Worm (Caenorhabditis elegans) whole organism, L4 larva: ENCODE data around the gene C16D2.1.

Source experiments
- F26F4.8 ChIP-seq: fragments of 200-800 bp; sonication (Bioruptor generic); conservative IDR thresholded peaks from 2 replicates; pipeline ENCODE4 v1.3.6; 2022; ENCODE audit warnings: missing genetic modification characterization, missing compliant biosample characterization
- F37D6.2 ChIP-seq: sonication (generic microtip); optimal IDR thresholded peaks from 2 replicates; lab custom pipeline; 2016; ENCODE audit warnings: mild to moderate bottlenecking, missing genetic modification characterization, missing compliant biosample characterization
- R02D3.7 ChIP-seq: fragments of 150-350 bp; sonication (generic microtip); optimal IDR thresholded peaks from 3 replicates; lab custom pipeline; 2014; ENCODE audit warnings: missing biosample characterization, missing genetic modification characterization
- T20F7.1 ChIP-seq: fragments of 200-800 bp; sonication (Bioruptor generic); optimal IDR thresholded peaks from 2 replicates; lab custom pipeline; 2018; ENCODE audit warnings: mild to moderate bottlenecking, missing genetic modification characterization, missing compliant biosample characterization
- T26A8.4 ChIP-seq: fragments of 200-800 bp; sonication (Bioruptor generic); IDR thresholded peaks from 2 replicates; pipeline ENCODE4 v1.3.6; 2022; ENCODE audit warnings: missing genetic modification characterization, missing compliant biosample characterization
- Y105C5A.15 ChIP-seq: fragments of 200-800 bp; sonication (Bioruptor generic); IDR thresholded peaks from 2 replicates; pipeline ENCODE4 v1.3.6; 2022; ENCODE audit warnings: missing genetic modification characterization, missing compliant biosample characterization
- ZK337.2 ChIP-seq: fragments of 200-800 bp; sonication (Bioruptor generic); IDR thresholded peaks from 2 replicates; pipeline ENCODE4 v1.3.6; 2022; ENCODE audit warnings: missing genetic modification reagents, missing genetic modification characterization, missing compliant biosample characterization
- ZK546.5 ChIP-seq, 2 experiments: sonication (generic microtip); optimal IDR thresholded peaks; 2 replicates each; lab custom pipeline; 2017; ENCODE audit warnings: missing biosample characterization in 2 of 2, missing genetic modification characterization in 2 of 2
- aha-1 ChIP-seq: fragments of 150-350 bp; peaks from one replicate; lab custom pipeline; 2014; ENCODE audit warnings: missing biosample characterization, missing genetic modification characterization
- aly-2 ChIP-seq: sonication (generic microtip); optimal IDR thresholded peaks from 2 replicates; lab custom pipeline; 2018; ENCODE audit warnings: missing biosample characterization, missing genetic modification characterization
- ceh-28 ChIP-seq: fragments of 150-350 bp; optimal IDR thresholded peaks from 2 replicates; lab custom pipeline; 2014; ENCODE audit warnings: missing biosample characterization, missing genetic modification reagents, missing genetic modification characterization
- ceh-32 ChIP-seq: sonication (generic microtip); optimal IDR thresholded peaks from 2 replicates; lab custom pipeline; 2016; ENCODE audit warnings: mild to moderate bottlenecking, missing genetic modification characterization, missing compliant biosample characterization; ENCODE audit not compliant: poor library complexity
- ceh-62 ChIP-seq: sonication (generic microtip); optimal IDR thresholded peaks from 2 replicates; lab custom pipeline; 2017; ENCODE audit warnings: missing biosample characterization, missing genetic modification characterization
- cey-2 ChIP-seq: sonication (generic microtip); optimal IDR thresholded peaks from 3 replicates; lab custom pipeline; 2017; ENCODE audit warnings: missing genetic modification characterization, mild to moderate bottlenecking, missing compliant biosample characterization, antibody characterized with exemption, borderline replicate concordance; ENCODE audit not compliant: insufficient read depth
- ctbp-1 ChIP-seq: fragments of 200-800 bp; sonication (Bioruptor generic); IDR thresholded peaks from 2 replicates; pipeline ENCODE4 v1.3.6; 2022; ENCODE audit warnings: missing genetic modification reagents, missing genetic modification characterization, missing compliant biosample characterization
- daf-12 ChIP-seq: fragments of 150-350 bp; optimal IDR thresholded peaks from 2 replicates; lab custom pipeline; 2014; ENCODE audit warnings: missing biosample characterization, missing genetic modification reagents, missing genetic modification characterization
- daf-16 ChIP-seq, 3 experiments: sonication (generic microtip); optimal IDR thresholded peaks; 2 replicates each; lab custom pipeline; 2016 to 2017; ENCODE audit warnings: missing genetic modification characterization in 3 of 3, missing genetic modification reagents in 3 of 3, mild to moderate bottlenecking in 2 of 3, missing compliant biosample characterization in 2 of 3, missing biosample characterization in 1 of 3, moderate library complexity in 1 of 3
- daf-8 ChIP-seq: fragments of 200-800 bp; sonication (Bioruptor generic); IDR thresholded peaks from 2 replicates; pipeline ENCODE4 v1.3.6; 2022; ENCODE audit warnings: missing genetic modification characterization, missing compliant biosample characterization
- dmd-9 ChIP-seq: fragments of 200-800 bp; sonication (Bioruptor generic); IDR thresholded peaks from 2 replicates; pipeline ENCODE4 v1.3.6; 2022; ENCODE audit warnings: missing genetic modification reagents, missing genetic modification characterization, missing compliant biosample characterization
- egl-43 ChIP-seq: fragments of 200-800 bp; sonication (Bioruptor generic); IDR thresholded peaks from 2 replicates; pipeline ENCODE4 v1.3.6; 2022; ENCODE audit warnings: missing genetic modification reagents, missing genetic modification characterization, missing compliant biosample characterization
- fos-1 ChIP-seq: fragments of 150-350 bp; optimal IDR thresholded peaks from 2 replicates; lab custom pipeline; 2014; ENCODE audit warnings: missing biosample characterization, missing genetic modification characterization
- hlh-11 ChIP-seq: fragments of 200-800 bp; sonication (Bioruptor generic); optimal IDR thresholded peaks from 2 replicates; lab custom pipeline; 2018; ENCODE audit warnings: mild to moderate bottlenecking, missing genetic modification characterization, missing compliant biosample characterization
- hlh-30 ChIP-seq: sonication (generic microtip); optimal IDR thresholded peaks from 2 replicates; lab custom pipeline; 2017; ENCODE audit warnings: antibody characterized with exemption, mild to moderate bottlenecking, missing genetic modification characterization, missing compliant biosample characterization; ENCODE audit not compliant: insufficient read depth
- lim-7 ChIP-seq: fragments of 200-800 bp; sonication (Bioruptor generic); IDR thresholded peaks from 2 replicates; pipeline ENCODE4 v1.3.6; 2022; ENCODE audit warnings: missing genetic modification characterization, missing compliant biosample characterization
- lin-1 ChIP-seq: fragments of 200-800 bp; sonication (Bioruptor generic); IDR thresholded peaks from 2 replicates; pipeline ENCODE4 v1.3.6; 2022; ENCODE audit warnings: missing genetic modification reagents, missing genetic modification characterization, missing compliant biosample characterization
- lin-13 ChIP-seq: fragments of 150-350 bp; optimal IDR thresholded peaks from 2 replicates; lab custom pipeline; 2014; ENCODE audit warnings: missing biosample characterization, missing genetic modification reagents, missing genetic modification characterization
- lin-29 ChIP-seq: fragments of 200-800 bp; sonication (Bioruptor generic); IDR thresholded peaks from 2 replicates; pipeline ENCODE4 v1.3.6; 2022; ENCODE audit warnings: missing genetic modification reagents, missing genetic modification characterization, missing compliant biosample characterization
- lin-38 ChIP-seq: fragments of 200-800 bp; sonication (Bioruptor generic); IDR thresholded peaks from 2 replicates; pipeline ENCODE4 v1.3.6; 2022; ENCODE audit warnings: missing genetic modification reagents, missing genetic modification characterization, missing compliant biosample characterization
- lir-3 ChIP-seq: sonication (generic microtip); optimal IDR thresholded peaks from 2 replicates; lab custom pipeline; 2016; ENCODE audit warnings: mild to moderate bottlenecking, missing genetic modification characterization, missing compliant biosample characterization
- lsy-2 ChIP-seq, 2 experiments: fragments of 150-350 bp in 1 of 2; sonication (generic microtip) in 1 of 2; optimal IDR thresholded peaks; 2 replicates each; lab custom pipeline; 2014 to 2017; ENCODE audit warnings: missing biosample characterization in 2 of 2, missing genetic modification characterization in 2 of 2
- madf-5 ChIP-seq, 2 experiments: fragments of 200-800 bp; sonication (Bioruptor generic); IDR thresholded peaks; 2 replicates each; pipeline ENCODE4 v1.3.6; 2022; ENCODE audit warnings: missing compliant biosample characterization in 2 of 2, missing genetic modification characterization in 2 of 2
- mep-1 ChIP-seq: fragments of 150-350 bp; sonication (generic microtip); optimal IDR thresholded peaks from 3 replicates; lab custom pipeline; 2014; ENCODE audit warnings: missing biosample characterization, missing genetic modification characterization
- mes-2 ChIP-seq: sonication (generic microtip); optimal IDR thresholded peaks from 2 replicates; lab custom pipeline; 2016; ENCODE audit warnings: missing genotype, mild to moderate bottlenecking, missing genetic modification characterization, missing compliant biosample characterization; ENCODE audit not compliant: poor library complexity, severe bottlenecking
- mxl-2 ChIP-seq: fragments of 200-800 bp; sonication (Bioruptor generic); conservative IDR thresholded peaks from 2 replicates; pipeline ENCODE4 v1.3.6; 2022; ENCODE audit warnings: missing genetic modification reagents, missing genetic modification characterization, missing compliant biosample characterization
- mxl-3 ChIP-seq: fragments of 200-800 bp; sonication (Bioruptor generic); optimal IDR thresholded peaks from 2 replicates; lab custom pipeline; 2018; ENCODE audit warnings: mild to moderate bottlenecking, missing genetic modification characterization, missing compliant biosample characterization
- nhr-11 ChIP-seq: fragments of 150-350 bp; optimal IDR thresholded peaks from 2 replicates; lab custom pipeline; 2014; ENCODE audit warnings: missing biosample characterization, missing genetic modification characterization
- nhr-25 ChIP-seq: sonication (generic microtip); optimal IDR thresholded peaks from 2 replicates; lab custom pipeline; 2017; ENCODE audit warnings: missing genetic modification characterization, mild to moderate bottlenecking, missing compliant biosample characterization, antibody characterized with exemption, moderate library complexity, borderline replicate concordance; ENCODE audit not compliant: insufficient read depth
- nhr-48 ChIP-seq: sonication (generic microtip); optimal IDR thresholded peaks from 2 replicates; lab custom pipeline; 2016; ENCODE audit warnings: mild to moderate bottlenecking, missing genetic modification characterization, missing compliant biosample characterization
- nhr-6 ChIP-seq: fragments of 150-350 bp; optimal IDR thresholded peaks from 2 replicates; lab custom pipeline; 2014; ENCODE audit warnings: missing biosample characterization, missing genetic modification characterization
- pha-4 ChIP-seq, 2 experiments: fragments of 150-350 bp in 1 of 2; fragments of 200-800 bp in 1 of 2; sonication (Bioruptor generic) in 1 of 2; IDR thresholded peaks in 1 of 2; optimal IDR thresholded peaks in 1 of 2; 2 replicates each; pipeline versions ENCODE4 v1.3.6 to Lab custom; 2014 to 2022; ENCODE audit warnings: missing genetic modification characterization in 2 of 2, missing genetic modification reagents in 2 of 2, missing biosample characterization in 1 of 2, missing compliant biosample characterization in 1 of 2
- pqm-1 ChIP-seq: sonication (generic microtip); optimal IDR thresholded peaks from 2 replicates; lab custom pipeline; 2017; ENCODE audit warnings: missing biosample characterization, missing genetic modification characterization
- saeg-2 ChIP-seq: fragments of 200-800 bp; sonication (Bioruptor generic); IDR thresholded peaks from 2 replicates; pipeline ENCODE4 v1.3.6; 2022; ENCODE audit warnings: missing genetic modification reagents, missing genetic modification characterization, missing compliant biosample characterization
- sdz-12 ChIP-seq: fragments of 200-800 bp; sonication (Bioruptor generic); optimal IDR thresholded peaks from 2 replicates; lab custom pipeline; 2018; ENCODE audit warnings: mild to moderate bottlenecking, missing genetic modification characterization, missing compliant biosample characterization
- snpc-1.2 ChIP-seq: fragments of 200-800 bp; sonication (Bioruptor generic); IDR thresholded peaks from 2 replicates; pipeline ENCODE4 v1.3.6; 2022; ENCODE audit warnings: missing genetic modification reagents, missing genetic modification characterization, missing compliant biosample characterization
- spr-1 ChIP-seq: sonication (generic microtip); optimal IDR thresholded peaks from 2 replicates; lab custom pipeline; 2016; ENCODE audit warnings: mild to moderate bottlenecking, missing genetic modification characterization, missing compliant biosample characterization
- spr-3 ChIP-seq: fragments of 200-800 bp; sonication (Bioruptor generic); optimal IDR thresholded peaks from 2 replicates; lab custom pipeline; 2018; ENCODE audit warnings: mild to moderate bottlenecking, missing genetic modification characterization, missing compliant biosample characterization
- tag-97 ChIP-seq: fragments of 200-800 bp; sonication (Bioruptor generic); IDR thresholded peaks from 2 replicates; pipeline ENCODE4 v1.3.6; 2022; ENCODE audit warnings: missing genetic modification characterization, missing compliant biosample characterization
- vab-7 ChIP-seq: fragments of 200-800 bp; sonication (Bioruptor generic); IDR thresholded peaks from 2 replicates; pipeline ENCODE4 v1.3.6; 2022; ENCODE audit warnings: missing genetic modification reagents, missing genetic modification characterization, missing compliant biosample characterization
- zip-2 ChIP-seq: fragments of 150-350 bp; optimal IDR thresholded peaks from 2 replicates; lab custom pipeline; 2014; ENCODE audit warnings: missing biosample characterization, missing genetic modification characterization

The C16D2.1 gene

ce11 chrII:9099017-9099416 lies 32.4 kb upstream of the C16D2.1 start, which contains the start of gene T24H10.1:
Gene T24H10.1, plus strand, starts transcription at chrII:9099371.
- TF ChIP-seq F37D6.2 (tag; lab: Kevin White, UChicago), result peak; percentile 48
- TF ChIP-seq sdz-12 (GFP tag; lab: Kevin White, UChicago), result no peak
- no peak for TF ChIP-seq pha-4 (GFP tag; IDR thresholded peaks at IDR 0.05; lab: Robert Waterston, UW)
- peak; percentile 15 for TF ChIP-seq pha-4 (tag; optimal IDR thresholded peaks at IDR 0.05; lab: Kevin White, UChicago)
- no peak for TF ChIP-seq aly-2 (tag; lab: Kevin White, UChicago)
- peak; percentile 10 for TF ChIP-seq mxl-3 (GFP tag; lab: Kevin White, UChicago)
- TF ChIP-seq nhr-6 (tag; lab: Kevin White, UChicago), result peak; percentile 37
- TF ChIP-seq fos-1 (tag; lab: Kevin White, UChicago), result no peak
- peak; percentile 14 to 82 for TF ChIP-seq lsy-2 (tag; optimal IDR thresholded peaks at IDR 0.05; lab: Kevin White, UChicago)
- no peak for TF ChIP-seq ceh-32 (tag; lab: Kevin White, UChicago)
- TF ChIP-seq spr-3, result no peak
- no peak for TF ChIP-seq aha-1 (tag; lab: Kevin White, UChicago)
- peak; percentile 80 for TF ChIP-seq mes-2 (tag; lab: Kevin White, UChicago)
- no peak for TF ChIP-seq lir-3
- no peak for TF ChIP-seq egl-43
- no peak for TF ChIP-seq ZK546.5 (tag; optimal IDR thresholded peaks at IDR 0.05; lab: Kevin White, UChicago)
- no peak for TF ChIP-seq ZK337.2
- TF ChIP-seq cey-2, result no peak
- no peak for TF ChIP-seq madf-5 (GFP tag; IDR thresholded peaks at IDR 0.05; lab: Robert Waterston, UW)
- no peak for TF ChIP-seq lim-7 (GFP tag; lab: Robert Waterston, UW)
- TF ChIP-seq pqm-1, result no peak
- peak; percentile 56 for TF ChIP-seq nhr-48
- peak; percentile 51 for TF ChIP-seq nhr-25 (tag; lab: Kevin White, UChicago)
- peak; percentile 64 for TF ChIP-seq hlh-11 (tag; lab: Kevin White, UChicago)
- TF ChIP-seq daf-12, result no peak
- TF ChIP-seq T20F7.1, result peak; percentile 65
- no peak for TF ChIP-seq lin-29 (GFP tag; lab: Robert Waterston, UW)
- TF ChIP-seq mep-1 (tag; lab: Kevin White, UChicago), result peak; percentile 77
- peak; percentile 79 for TF ChIP-seq lin-38 (GFP tag; lab: Robert Waterston, UW)
- peak; percentile 70 for TF ChIP-seq lin-13
- no peak for TF ChIP-seq mxl-2 (GFP tag; lab: Robert Waterston, UW)
- TF ChIP-seq tag-97 (GFP tag; lab: Robert Waterston, UW), result no peak
- TF ChIP-seq ceh-28, result no peak
- TF ChIP-seq daf-8 (GFP tag; lab: Robert Waterston, UW), result no peak
- no peak for TF ChIP-seq F26F4.8
- TF ChIP-seq dmd-9 (GFP tag; lab: Robert Waterston, UW), result no peak
- TF ChIP-seq hlh-30 (tag; lab: Kevin White, UChicago), result peak; percentile 39
- peak; percentile 47 for TF ChIP-seq nhr-11 (tag; lab: Kevin White, UChicago)
- TF ChIP-seq T26A8.4 (GFP tag; lab: Robert Waterston, UW), result peak; percentile 43; the same call in 1 of the 2 replicates
- no peak for TF ChIP-seq saeg-2 (GFP tag; lab: Robert Waterston, UW)
- peak; percentile 31 for TF ChIP-seq spr-1
- no peak for TF ChIP-seq lin-1
- no peak for TF ChIP-seq zip-2
- no peak for TF ChIP-seq vab-7 (GFP tag; lab: Robert Waterston, UW)
- TF ChIP-seq Y105C5A.15, result no peak
- no peak for TF ChIP-seq daf-16 (GFP tag; optimal IDR thresholded peaks at IDR 0.05; lab: Kevin White, UChicago)
- peak; percentile 40 for TF ChIP-seq daf-16 (tag; optimal IDR thresholded peaks at IDR 0.05; lab: Kevin White, UChicago)
- no peak for TF ChIP-seq R02D3.7 (tag; lab: Kevin White, UChicago)
- peak; percentile 19; the same call in 1 of the 2 replicates for TF ChIP-seq ctbp-1 (GFP tag; lab: Robert Waterston, UW)
- no peak for TF ChIP-seq snpc-1.2 (GFP tag; lab: Robert Waterston, UW)
- TF ChIP-seq ceh-62, result no peak
